Worm (Caenorhabditis elegans) whole organism, early embryonic: Measurements from ENCODE around the gene atl-1.

Source experiments
- B0310.2 ChIP-seq: sonication (generic microtip); optimal IDR thresholded peaks from 2 replicates; lab custom pipeline; 2016; ENCODE audit warnings: mild to moderate bottlenecking, missing genetic modification characterization, missing compliant biosample characterization
- F13C5.2 ChIP-seq: sonication (generic microtip); optimal IDR thresholded peaks from 2 replicates; lab custom pipeline; 2017; ENCODE audit warnings: mild to moderate bottlenecking, missing genetic modification characterization, inconsistent platforms, missing compliant biosample characterization
- aly-1 ChIP-seq: sonication (generic microtip); optimal IDR thresholded peaks from 2 replicates; lab custom pipeline; 2016; ENCODE audit warnings: missing genetic modification characterization, missing compliant biosample characterization
- ama-1 ChIP-seq: fragments of 150-350 bp; optimal IDR thresholded peaks from 2 replicates; lab custom pipeline; 2014
- ceh-13 ChIP-seq: fragments of 200-800 bp; sonication (Bioruptor generic); optimal IDR thresholded peaks from 2 replicates; lab custom pipeline; 2018; ENCODE audit warnings: mild to moderate bottlenecking, missing genetic modification characterization, missing compliant biosample characterization
- ceh-36 ChIP-seq: sonication (generic microtip); optimal IDR thresholded peaks from 2 replicates; lab custom pipeline; 2016; ENCODE audit warnings: missing genetic modification characterization, inconsistent platforms, missing compliant biosample characterization
- ets-7 ChIP-seq: sonication (generic microtip); optimal IDR thresholded peaks from 2 replicates; lab custom pipeline; 2016; ENCODE audit warnings: missing genotype, missing genetic modification characterization, missing compliant biosample characterization
- flt-1 ChIP-seq: fragments of 200-800 bp; sonication (Bioruptor generic); IDR thresholded peaks from 2 replicates; pipeline ENCODE4 v1.3.6; 2022; ENCODE audit warnings: missing genetic modification characterization, missing compliant biosample characterization
- hmbx-1 ChIP-seq: sonication (generic microtip); optimal IDR thresholded peaks from 2 replicates; lab custom pipeline; 2016; ENCODE audit warnings: mild to moderate bottlenecking, missing genetic modification characterization, missing compliant biosample characterization
- hmg-4 ChIP-seq: fragments of 200-800 bp; sonication (Bioruptor generic); optimal IDR thresholded peaks from 2 replicates; lab custom pipeline; 2018; ENCODE audit warnings: mild to moderate bottlenecking, missing genetic modification characterization, missing compliant biosample characterization
- hnd-1 ChIP-seq: sonication (generic microtip); optimal IDR thresholded peaks from 2 replicates; lab custom pipeline; 2016; ENCODE audit warnings: missing genetic modification characterization, missing compliant biosample characterization
- pes-1 ChIP-seq: fragments of 200-800 bp; sonication (Bioruptor generic); IDR thresholded peaks from 2 replicates; pipeline ENCODE4 v1.3.6; 2022; ENCODE audit warnings: missing genetic modification reagents, missing genetic modification characterization, missing compliant biosample characterization
- scrt-1 ChIP-seq: fragments of 200-800 bp; sonication (Bioruptor generic); IDR thresholded peaks from 2 replicates; pipeline ENCODE4 v1.3.6; 2022; ENCODE audit warnings: missing genetic modification characterization, missing compliant biosample characterization
- sea-1 ChIP-seq: fragments of 200-800 bp; sonication (Bioruptor generic); conservative IDR thresholded peaks from 2 replicates; pipeline ENCODE4 v1.3.6; 2022; ENCODE audit warnings: missing genetic modification characterization, missing compliant biosample characterization
- tbx-11 ChIP-seq: fragments of 200-800 bp; sonication (Bioruptor generic); IDR thresholded peaks from 2 replicates; pipeline ENCODE4 v1.3.6; 2022; ENCODE audit warnings: missing genetic modification characterization, missing compliant biosample characterization
- tbx-37 ChIP-seq: fragments of 200-800 bp; sonication (Bioruptor generic); conservative IDR thresholded peaks from 2 replicates; pipeline ENCODE4 v1.3.6; 2022; ENCODE audit warnings: missing genetic modification reagents, missing genetic modification characterization, missing compliant biosample characterization
- tra-4 ChIP-seq: sonication (generic microtip); optimal IDR thresholded peaks from 2 replicates; lab custom pipeline; 2017; ENCODE audit warnings: missing genetic modification characterization, missing compliant biosample characterization

The atl-1 gene

DNA sequence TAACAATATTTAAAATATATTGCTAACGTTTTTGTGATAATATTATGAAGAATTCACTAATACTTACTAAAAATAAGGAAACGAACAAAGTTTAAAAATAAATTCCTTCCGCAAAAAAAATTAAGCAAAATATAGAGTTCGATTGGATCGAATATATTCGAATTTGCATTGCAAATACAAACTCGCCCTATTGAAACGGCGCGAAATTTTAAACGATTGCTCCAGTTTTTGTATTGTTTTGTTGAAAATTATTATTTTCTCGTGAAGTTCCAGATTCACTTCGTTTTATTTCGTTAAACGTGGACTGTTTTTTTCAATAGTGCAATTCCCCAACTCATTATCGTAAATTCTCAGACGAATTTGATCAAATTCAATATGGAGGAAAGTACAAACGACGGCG, at the start of gene atl-1, which contains the start of gene hcp-2:
TSS of gene atl-1 (minus strand) at position 89 of the 400 bp plus-strand sequence.
TSS of gene hcp-2 (plus strand) at position 353 of the 400 bp plus-strand sequence.
- TF ChIP-seq ama-1, result no peak

ce11 chrV:9692649-9693112, 47.3 kb upstream of the atl-1 start, which contains the start of gene ZK287.7:
Gene ZK287.7 (plus strand): TSS chrV:9693062.
- TF ChIP-seq ceh-36 (tag; lab: Kevin White, UChicago) (no peak), hnd-1 (tag; lab: Kevin White, UChicago) (no peak)

- TF ChIP-seq aly-1 (tag; lab: Kevin White, UChicago), result no peak
- TF ChIP-seq tra-4 (tag; lab: Kevin White, UChicago), result no peak
- no peak for TF ChIP-seq ceh-36 (tag; lab: Kevin White, UChicago)
- TF ChIP-seq pes-1 (GFP tag; lab: Robert Waterston, UW), result no peak
- TF ChIP-seq scrt-1 (GFP tag; lab: Robert Waterston, UW), result no peak
- no peak for TF ChIP-seq ama-1
- no peak for TF ChIP-seq tbx-37 (GFP tag; lab: Robert Waterston, UW)
- no peak; the same call in 1 of the 2 replicates for TF ChIP-seq flt-1 (GFP tag; lab: Robert Waterston, UW)
- TF ChIP-seq ceh-13, result no peak
- TF ChIP-seq tbx-11 (GFP tag; lab: Robert Waterston, UW), result no peak
- TF ChIP-seq ets-7 (tag; lab: Kevin White, UChicago), result no peak
- TF ChIP-seq B0310.2, result no peak
- no peak for TF ChIP-seq sea-1
- TF ChIP-seq F13C5.2, result peak; percentile 19
- no peak for TF ChIP-seq hnd-1 (tag; lab: Kevin White, UChicago)
- peak; percentile 72 for TF ChIP-seq hmg-4 (GFP tag; lab: Kevin White, UChicago)
Measured at ce11 chrV:9692109-9692581, 46.8 kb upstream of the atl-1 start, which contains the start of gene ztf-9. Gene ztf-9 (minus strand): TSS chrV:9692159.

DNA sequence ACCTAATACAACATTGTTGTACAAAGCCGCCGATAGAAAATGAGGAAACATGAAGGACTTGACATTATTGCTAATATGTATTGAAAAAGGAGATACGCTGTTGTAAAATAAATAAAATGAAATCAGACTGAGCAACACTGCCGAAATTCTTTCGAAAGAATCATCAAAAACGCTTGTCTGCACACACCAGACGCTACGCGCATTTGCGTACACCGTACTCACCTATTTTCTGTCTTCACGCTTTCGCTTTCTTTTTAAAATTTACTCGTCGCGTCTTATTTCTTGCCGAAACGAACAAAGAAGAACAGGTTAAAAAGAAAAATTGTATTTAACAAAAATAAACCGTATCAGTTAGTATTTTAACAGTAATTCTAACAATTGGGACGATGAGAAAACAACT, 45.3 kb upstream of the atl-1 start:
- TF ChIP-seq tbx-11 (GFP tag; lab: Robert Waterston, UW), result no peak
- TF ChIP-seq F13C5.2, result peak; percentile 55

- TF ChIP-seq ceh-13 (no peak), hnd-1 (tag; lab: Kevin White, UChicago) (no peak), ama-1 (no peak), B0310.2 (no peak), tbx-11 (GFP tag; lab: Robert Waterston, UW) (no peak), ets-7 (tag; lab: Kevin White, UChicago) (no peak), tra-4 (tag; lab: Kevin White, UChicago) (no peak), hmbx-1 (tag; lab: Kevin White, UChicago) (no peak), sea-1 (no peak), pes-1 (GFP tag; lab: Robert Waterston, UW) (no peak)
Measured at ce11 chrV:9690099-9690572, 44.7 kb upstream of the atl-1 start, which contains the start of gene rbx-1. Gene rbx-1 (minus strand): TSS chrV:9690522.

DNA sequence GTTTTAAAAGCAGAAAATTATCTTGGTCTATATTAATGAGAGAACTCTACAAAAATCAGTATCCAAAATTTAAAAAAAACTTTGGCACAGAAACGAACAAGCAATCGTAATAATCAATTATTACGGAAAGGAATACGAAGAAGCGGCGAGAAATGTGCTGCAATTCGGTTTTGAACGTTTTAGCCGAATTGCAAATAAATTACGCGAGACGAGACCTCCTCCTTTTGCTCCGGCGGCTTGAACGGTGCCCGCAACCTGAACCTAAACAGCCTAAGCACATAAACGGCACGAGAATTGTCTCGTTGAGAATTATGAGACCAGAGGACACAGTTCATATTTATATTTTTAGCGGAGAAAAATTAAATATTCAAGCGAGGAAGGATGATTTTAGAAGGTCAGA, 44.0 kb upstream of the atl-1 start:
- TF ChIP-seq flt-1 (GFP tag; lab: Robert Waterston, UW), result no peak
- TF ChIP-seq sea-1, result no peak
- TF ChIP-seq ceh-36 (tag; lab: Kevin White, UChicago), result no peak
- no peak for TF ChIP-seq ama-1
- TF ChIP-seq hmbx-1 (tag; lab: Kevin White, UChicago), result no peak
- no peak for TF ChIP-seq F13C5.2
- no peak for TF ChIP-seq hnd-1 (tag; lab: Kevin White, UChicago)
- TF ChIP-seq tbx-37 (GFP tag; lab: Robert Waterston, UW), result no peak

DNA sequence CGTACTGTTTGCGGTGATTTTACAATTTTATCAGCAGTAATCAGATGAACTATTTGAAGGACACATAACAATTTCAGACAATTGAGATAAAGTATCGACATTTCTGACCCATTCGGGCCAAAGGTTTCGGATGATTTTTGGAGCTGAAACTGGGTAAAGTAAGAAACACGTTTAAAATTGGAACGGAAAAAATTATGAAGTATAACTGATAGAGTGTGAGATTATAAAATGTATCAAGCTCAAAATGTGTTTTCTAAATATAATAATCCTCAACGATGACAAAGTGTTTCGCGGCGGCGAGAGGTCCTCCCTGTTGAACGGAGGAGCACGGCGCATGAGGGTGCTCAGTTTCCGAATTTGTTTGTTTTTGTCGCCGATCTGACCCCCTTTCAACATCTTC, 40.2 kb upstream of the atl-1 start, which contains the start of gene ZK287.4:
TSS of gene ZK287.4 (minus strand) at position 101 of the 400 bp plus-strand sequence.
- TF ChIP-seq hmbx-1 (tag; lab: Kevin White, UChicago), result no peak
- TF ChIP-seq aly-1 (tag; lab: Kevin White, UChicago), result no peak
- TF ChIP-seq hnd-1 (tag; lab: Kevin White, UChicago), result no peak
- TF ChIP-seq B0310.2, result no peak
- no peak for TF ChIP-seq ama-1

- TF ChIP-seq F13C5.2 (no peak), B0310.2 (no peak), flt-1 (GFP tag; lab: Robert Waterston, UW) (no peak), hmg-4 (GFP tag; lab: Kevin White, UChicago) (no peak), ceh-36 (tag; lab: Kevin White, UChicago) (no peak), ets-7 (tag; lab: Kevin White, UChicago) (no peak), hnd-1 (tag; lab: Kevin White, UChicago) (no peak), tbx-11 (GFP tag; lab: Robert Waterston, UW) (no peak), scrt-1 (GFP tag; lab: Robert Waterston, UW) (no peak), pes-1 (GFP tag; lab: Robert Waterston, UW) (no peak), ceh-13 (no peak), tra-4 (tag; lab: Kevin White, UChicago) (no peak)
Measured at ce11 chrV:9680260-9680659, 34.9 kb upstream of the atl-1 start.

DNA sequence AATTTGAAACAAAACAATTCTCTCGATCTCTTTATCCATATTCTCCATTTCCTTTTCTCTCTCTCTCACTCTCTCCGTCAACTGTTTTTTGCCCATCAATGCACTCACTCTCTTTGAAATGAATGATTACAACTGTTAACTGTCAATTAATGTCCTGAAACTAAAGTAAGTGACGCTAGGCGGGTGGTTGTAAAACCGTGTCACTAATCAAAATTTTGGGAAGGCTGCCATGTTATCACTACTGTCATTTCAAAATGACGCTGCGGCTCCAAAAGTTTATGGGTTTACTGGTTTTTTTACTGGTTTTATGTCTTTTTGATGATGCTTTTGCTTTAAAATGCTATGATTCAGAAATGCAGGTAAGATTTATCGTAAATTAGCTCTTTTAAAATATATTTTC, 33.8 kb upstream of the atl-1 start, which contains the start of gene ZK287.9:
TSS of gene ZK287.9 (plus strand) at position 192 of the 400 bp plus-strand sequence.
- TF ChIP-seq tbx-11 (GFP tag; lab: Robert Waterston, UW) (no peak), hnd-1 (tag; lab: Kevin White, UChicago) (no peak), ets-7 (tag; lab: Kevin White, UChicago) (no peak), tra-4 (tag; lab: Kevin White, UChicago) (no peak), ama-1 (no peak), pes-1 (GFP tag; lab: Robert Waterston, UW) (no peak), flt-1 (GFP tag; lab: Robert Waterston, UW) (no peak), hmg-4 (GFP tag; lab: Kevin White, UChicago) (no peak), B0310.2 (no peak), ceh-13 (no peak), scrt-1 (GFP tag; lab: Robert Waterston, UW) (no peak), tbx-37 (GFP tag; lab: Robert Waterston, UW) (no peak), F13C5.2 (no peak), aly-1 (tag; lab: Kevin White, UChicago) (no peak), ceh-36 (tag; lab: Kevin White, UChicago) (no peak), hmbx-1 (tag; lab: Kevin White, UChicago) (no peak), sea-1 (no peak)
